Fruit fly (Drosophila melanogaster) whole organism, embryonic: Measurements from ENCODE around the gene Prx4.

Source experiments
- C15 ChIP-seq: fragments of 200-800 bp; sonication (Bioruptor generic); IDR thresholded peaks from 3 replicates; pipeline ENCODE4 v1.3.6; 2022; ENCODE audit warnings: missing biosample characterization, missing genetic modification characterization
- CG10209 ChIP-seq: fragments of 200-800 bp; sonication (Bioruptor generic); optimal IDR thresholded peaks from 3 replicates; lab custom pipeline; 2017; ENCODE audit warnings: missing biosample characterization, mild to moderate bottlenecking, missing genetic modification characterization, missing genetic modification reagents
- CG12942 ChIP-seq: fragments of 200-800 bp; sonication (Bioruptor generic); optimal IDR thresholded peaks from 3 replicates; lab custom pipeline; 2016; ENCODE audit warnings: missing biosample characterization, missing genetic modification characterization
- CG13624 ChIP-seq: fragments of 200-800 bp; sonication (Bioruptor generic); optimal IDR thresholded peaks from 2 replicates; lab custom pipeline; 2016; ENCODE audit warnings: missing biosample characterization, missing genetic modification characterization
- CG14965 ChIP-seq: fragments of 200-800 bp; sonication (Bioruptor generic); optimal IDR thresholded peaks from 2 replicates; lab custom pipeline; 2016; ENCODE audit warnings: missing biosample characterization, missing genetic modification characterization, borderline replicate concordance
- CG15011 ChIP-seq: fragments of 200-800 bp; sonication (Bioruptor generic); optimal IDR thresholded peaks from 3 replicates; lab custom pipeline; 2018; ENCODE audit warnings: missing biosample characterization, mild to moderate bottlenecking, missing genetic modification characterization
- CG17328 ChIP-seq: fragments of 200-800 bp; sonication (Bioruptor generic); IDR thresholded peaks from 2 replicates; pipeline ENCODE4 v1.3.6; 2022; ENCODE audit warnings: missing biosample characterization, missing genetic modification characterization
- CG18262 ChIP-seq: fragments of 200-800 bp; optimal IDR thresholded peaks from 3 replicates; lab custom pipeline; 2019; ENCODE audit warnings: missing biosample characterization, mild to moderate bottlenecking, missing genetic modification characterization, moderate library complexity
- CG2202 ChIP-seq: fragments of 200-800 bp; sonication (Bioruptor generic); optimal IDR thresholded peaks from 2 replicates; lab custom pipeline; 2018; ENCODE audit warnings: missing biosample characterization, mild to moderate bottlenecking, missing genetic modification characterization
- CG34376 ChIP-seq: fragments of 200-800 bp; sonication (Bioruptor generic); optimal IDR thresholded peaks from 2 replicates; lab custom pipeline; 2018; ENCODE audit warnings: missing biosample characterization, mild to moderate bottlenecking, missing genetic modification characterization
- CG4404 ChIP-seq: fragments of 200-800 bp; sonication (Bioruptor generic); IDR thresholded peaks from 2 replicates; pipeline ENCODE4 v1.3.6; 2022; ENCODE audit warnings: missing biosample characterization, missing genetic modification characterization
- CG4617 ChIP-seq: fragments of 200-800 bp; sonication (Bioruptor generic); optimal IDR thresholded peaks from 3 replicates; lab custom pipeline; 2016; ENCODE audit warnings: missing biosample characterization, missing genetic modification characterization, borderline replicate concordance
- Camta ChIP-seq: fragments of 200-800 bp; sonication (Bioruptor generic); optimal IDR thresholded peaks from 2 replicates; lab custom pipeline; 2016; ENCODE audit warnings: missing biosample characterization, missing genetic modification characterization
- CkIIα-i1 ChIP-seq: fragments of 200-800 bp; sonication (Bioruptor generic); IDR thresholded peaks from 2 replicates; pipeline ENCODE4 v1.3.6; 2022; ENCODE audit warnings: missing biosample characterization, missing genetic modification characterization
- E2f2 ChIP-seq: fragments of 200-800 bp; sonication (Bioruptor generic); IDR thresholded peaks from 2 replicates; pipeline ENCODE4 v1.3.6; 2022; ENCODE audit warnings: missing biosample characterization, missing genetic modification characterization
- ERR ChIP-seq: fragments of 200-800 bp; sonication (Bioruptor generic); optimal IDR thresholded peaks from 2 replicates; lab custom pipeline; 2016; ENCODE audit warnings: missing biosample characterization, missing genetic modification characterization
- Fer1 ChIP-seq: fragments of 200-800 bp; sonication (Bioruptor generic); optimal IDR thresholded peaks from 2 replicates; lab custom pipeline; 2017; ENCODE audit warnings: missing biosample characterization, mild to moderate bottlenecking, missing genetic modification characterization
- Gsc ChIP-seq: fragments of 200-800 bp; sonication (Bioruptor generic); IDR thresholded peaks from 2 replicates; pipeline ENCODE4 v1.3.6; 2022; ENCODE audit warnings: missing biosample characterization, missing genetic modification characterization
- HHEX ChIP-seq: fragments of 200-800 bp; sonication (Bioruptor generic); optimal IDR thresholded peaks from 3 replicates; lab custom pipeline; 2017; ENCODE audit warnings: missing biosample characterization, mild to moderate bottlenecking, missing genetic modification characterization, missing genetic modification reagents
- HLH3B ChIP-seq: fragments of 200-800 bp; sonication (Bioruptor generic); IDR thresholded peaks from 2 replicates; pipeline ENCODE4 v1.3.6; 2022; ENCODE audit warnings: missing biosample characterization, missing genetic modification characterization
- HLH4C ChIP-seq: fragments of 200-800 bp; sonication (Bioruptor generic); IDR thresholded peaks from 3 replicates; pipeline ENCODE4 v1.3.6; 2022; ENCODE audit warnings: missing biosample characterization, missing genetic modification characterization; ENCODE audit not compliant: partially characterized antibody
- HmgD ChIP-seq: fragments of 200-800 bp; sonication (Bioruptor generic); optimal IDR thresholded peaks from 3 replicates; lab custom pipeline; 2016; ENCODE audit warnings: missing biosample characterization, missing genetic modification characterization
- NFAT ChIP-seq: fragments of 200-800 bp; sonication (Bioruptor generic); IDR thresholded peaks from 2 replicates; pipeline ENCODE4 v1.3.6; 2022; ENCODE audit warnings: missing biosample characterization, missing genetic modification characterization
- Nf-YC ChIP-seq: fragments of 200-800 bp; optimal IDR thresholded peaks from 3 replicates; lab custom pipeline; 2019; ENCODE audit warnings: missing biosample characterization, mild to moderate bottlenecking, missing genetic modification characterization, moderate library complexity
- NfI ChIP-seq: fragments of 200-800 bp; sonication (Bioruptor generic); optimal IDR thresholded peaks from 3 replicates; lab custom pipeline; 2018; ENCODE audit warnings: missing biosample characterization, mild to moderate bottlenecking, missing genetic modification characterization, moderate library complexity
- Oaz ChIP-seq: fragments of 200-800 bp; sonication (Bioruptor generic); IDR thresholded peaks from 2 replicates; pipeline ENCODE4 v1.3.6; 2022; ENCODE audit warnings: missing biosample characterization, missing genetic modification characterization
- Poxn ChIP-seq: fragments of 200-800 bp; sonication (Bioruptor generic); IDR thresholded peaks from 2 replicates; pipeline ENCODE4 v1.3.6; 2022; ENCODE audit warnings: missing biosample characterization, missing genetic modification characterization
- Sin3A ChIP-seq: fragments of >200 bp; optimal IDR thresholded peaks from 2 replicates; lab custom pipeline; 2018
- Taf1 ChIP-seq: fragments of 200-800 bp; sonication (Bioruptor generic); IDR thresholded peaks from 2 replicates; pipeline ENCODE4 v1.3.6; 2022; ENCODE audit warnings: missing biosample characterization, missing genetic modification characterization
- Tbp ChIP-seq: fragments of >200 bp; optimal IDR thresholded peaks from 2 replicates; lab custom pipeline; 2018; ENCODE audit warnings: missing biosample characterization, missing genetic modification characterization
- Xbp1 ChIP-seq: fragments of 200-800 bp; sonication (Bioruptor generic); optimal IDR thresholded peaks from 3 replicates; lab custom pipeline; 2016; ENCODE audit warnings: missing biosample characterization, mild to moderate bottlenecking, missing genetic modification characterization
- az2 ChIP-seq: fragments of 200-800 bp; sonication (Bioruptor generic); optimal IDR thresholded peaks from 3 replicates; lab custom pipeline; 2016; ENCODE audit warnings: missing biosample characterization, missing genetic modification characterization
- bbx ChIP-seq: fragments of 200-800 bp; sonication (Bioruptor generic); IDR thresholded peaks from 2 replicates; pipeline ENCODE4 v1.3.6; 2022; ENCODE audit warnings: missing biosample characterization, missing genetic modification characterization; ENCODE audit not compliant: partially characterized antibody
- ci ChIP-seq: fragments of 200-800 bp; sonication (Bioruptor generic); IDR thresholded peaks from 3 replicates; pipeline ENCODE4 v1.3.6; 2022; ENCODE audit warnings: missing biosample characterization, missing genetic modification characterization
- hkb ChIP-seq, 2 experiments: fragments of 200-800 bp in 1 of 2; fragments of >200 bp in 1 of 2; sonication (Bioruptor generic) in 1 of 2; IDR thresholded peaks in 1 of 2; optimal IDR thresholded peaks in 1 of 2; 2 replicates each; pipeline versions ENCODE4 v1.3.6 to Lab custom; 2017 to 2022; ENCODE audit warnings: missing biosample characterization in 1 of 2, missing genetic modification characterization in 1 of 2
- jumu ChIP-seq: fragments of 200-800 bp; sonication (Bioruptor generic); optimal IDR thresholded peaks from 3 replicates; lab custom pipeline; 2016; ENCODE audit warnings: missing biosample characterization, missing genetic modification characterization
- kay ChIP-seq: fragments of 200-800 bp; sonication (Bioruptor generic); optimal IDR thresholded peaks from 2 replicates; lab custom pipeline; 2016; ENCODE audit warnings: missing biosample characterization, missing genetic modification characterization
- lbe ChIP-seq: fragments of 200-800 bp; sonication (Bioruptor generic); optimal IDR thresholded peaks from 2 replicates; lab custom pipeline; 2016; ENCODE audit warnings: missing biosample characterization, mild to moderate bottlenecking, missing genetic modification characterization
- lola ChIP-seq, 3 experiments: fragments of >200 bp in 2 of 3; fragments of 200-800 bp in 1 of 3; sonication (Bioruptor generic) in 1 of 3; optimal IDR thresholded peaks; 2 replicates each; lab custom pipeline; 2017 to 2019; ENCODE audit warnings: missing biosample characterization in 3 of 3, missing genetic modification characterization in 3 of 3, mild to moderate bottlenecking in 1 of 3, moderate library complexity in 1 of 3
- mam ChIP-seq: fragments of 200-800 bp; sonication (Bioruptor generic); optimal IDR thresholded peaks from 3 replicates; lab custom pipeline; 2016; ENCODE audit warnings: missing biosample characterization, missing genetic modification characterization
- nau ChIP-seq: fragments of 200-800 bp; sonication (Bioruptor generic); optimal IDR thresholded peaks from 3 replicates; lab custom pipeline; 2017; ENCODE audit warnings: missing biosample characterization, mild to moderate bottlenecking, missing genetic modification characterization, missing genetic modification reagents
- onecut ChIP-seq: fragments of 200-800 bp; sonication (Bioruptor generic); IDR thresholded peaks from 2 replicates; pipeline ENCODE4 v1.3.6; 2022; ENCODE audit warnings: missing biosample characterization, missing genetic modification characterization
- pan ChIP-seq, 4 experiments: fragments of >200 bp in 3 of 4; fragments of 200-800 bp in 1 of 4; sonication (Bioruptor generic) in 1 of 4; optimal IDR thresholded peaks in 3 of 4; IDR thresholded peaks in 1 of 4; 2 replicates each; pipeline versions ENCODE4 v1.3.6 to Lab custom; 2017 to 2022; ENCODE audit warnings: missing biosample characterization in 2 of 4, missing genetic modification characterization in 2 of 4, mixed read lengths in 1 of 4
- phol ChIP-seq: fragments of 200-800 bp; sonication (Bioruptor generic); optimal IDR thresholded peaks from 3 replicates; lab custom pipeline; 2018; ENCODE audit warnings: missing biosample characterization, mild to moderate bottlenecking, missing genetic modification characterization, moderate library complexity
- prd ChIP-seq, 3 experiments: fragments of >200 bp in 2 of 3; fragments of 200-800 bp in 1 of 3; sonication (Bioruptor generic) in 1 of 3; optimal IDR thresholded peaks in 2 of 3; IDR thresholded peaks in 1 of 3; 2 replicates in 2 of 3; 3 replicates in 1 of 3; pipeline versions ENCODE4 v1.3.6 to Lab custom; 2017 to 2022; ENCODE audit warnings: missing biosample characterization in 1 of 3, missing genetic modification characterization in 1 of 3
- pzg ChIP-seq: fragments of 200-800 bp; sonication (Bioruptor generic); optimal IDR thresholded peaks from 3 replicates; lab custom pipeline; 2018; ENCODE audit warnings: missing biosample characterization, mild to moderate bottlenecking, missing genetic modification characterization, moderate library complexity
- sim ChIP-seq: fragments of 200-800 bp; sonication (Bioruptor generic); IDR thresholded peaks from 2 replicates; pipeline ENCODE4 v1.3.6; 2022; ENCODE audit warnings: missing biosample characterization, missing genetic modification characterization
- tup ChIP-seq: fragments of 200-800 bp; sonication (Bioruptor generic); optimal IDR thresholded peaks from 2 replicates; lab custom pipeline; 2016; ENCODE audit warnings: missing biosample characterization, mild to moderate bottlenecking, missing genetic modification characterization, moderate library complexity
- tx ChIP-seq: fragments of 200-800 bp; sonication (Bioruptor generic); optimal IDR thresholded peaks from 2 replicates; lab custom pipeline; 2016; ENCODE audit warnings: missing biosample characterization, missing genetic modification characterization
- zen ChIP-seq: fragments of 200-800 bp; sonication (Bioruptor generic); optimal IDR thresholded peaks from 3 replicates; lab custom pipeline; 2018; ENCODE audit warnings: missing biosample characterization, mild to moderate bottlenecking, missing genetic modification characterization, moderate library complexity

Gene Prx4

dm6 chr3L:3045256-3045743, 3.1 kb downstream of the Prx4 start (continued):
- no peak for TF ChIP-seq CkIIα-i1
- TF ChIP-seq CG4617 (GFP tag; lab: Kevin White, UChicago), result no peak
- TF ChIP-seq Tbp (GFP tag; lab: Kevin White, UChicago), result no peak
- TF ChIP-seq bbx, result no peak
- peak; percentile 10 for TF ChIP-seq HHEX
- peak; percentile 13 for TF ChIP-seq Nf-YC (tag; lab: Kevin White, UChicago)
- TF ChIP-seq lola (GFP tag; optimal IDR thresholded peaks at IDR 0.05; lab: Kevin White, UChicago), result peak in 1 of 3 experiments; percentile 22
- TF ChIP-seq Taf1, result no peak
- TF ChIP-seq az2 (GFP tag; lab: Kevin White, UChicago), result peak; percentile 52
- peak; percentile 34 for TF ChIP-seq Fer1 (GFP tag; lab: Kevin White, UChicago)
- TF ChIP-seq prd (optimal IDR thresholded peaks at IDR 0.05; lab: Kevin White, UChicago), result no peak
- peak; percentile 45; the same call in 2 of the 3 replicates for TF ChIP-seq prd (GFP tag; IDR thresholded peaks at IDR 0.05; lab: Robert Waterston, UW)
- TF ChIP-seq CG2202 (tag; lab: Kevin White, UChicago), result no peak
- TF ChIP-seq tup (GFP tag; lab: Kevin White, UChicago), result no peak
- no peak for TF ChIP-seq jumu (GFP tag; lab: Kevin White, UChicago)
- no peak for TF ChIP-seq mam
- no peak for TF ChIP-seq ERR
- peak; percentile 33; the same call in 1 of the 2 replicates for TF ChIP-seq HLH3B
- TF ChIP-seq sim (GFP tag; lab: Robert Waterston, UW), result no peak
- TF ChIP-seq tx (GFP tag; lab: Kevin White, UChicago), result no peak
- no peak for TF ChIP-seq HLH4C (GFP tag; lab: Robert Waterston, UW)
- no peak for TF ChIP-seq onecut (GFP tag; lab: Robert Waterston, UW)
- no peak for TF ChIP-seq Oaz (GFP tag; lab: Robert Waterston, UW)
- no peak for TF ChIP-seq ci (GFP tag; lab: Robert Waterston, UW)
- no peak for TF ChIP-seq CG4404 (GFP tag; lab: Robert Waterston, UW)
- no peak for TF ChIP-seq kay (GFP tag; lab: Kevin White, UChicago)
- peak; percentile 34 for TF ChIP-seq CG12942 (GFP tag; lab: Kevin White, UChicago)
- TF ChIP-seq CG13624, result no peak
- TF ChIP-seq nau (GFP tag; lab: Kevin White, UChicago), result peak; percentile 12
- TF ChIP-seq zen (tag; lab: Kevin White, UChicago), result no peak
- TF ChIP-seq pzg (GFP tag; lab: Kevin White, UChicago), result no peak
- TF ChIP-seq HmgD (GFP tag; lab: Kevin White, UChicago), result no peak
- TF ChIP-seq Xbp1, result peak; percentile 50
- TF ChIP-seq CG15011 (GFP tag; lab: Kevin White, UChicago), result no peak
- peak; percentile 58 for TF ChIP-seq CG18262 (tag; lab: Kevin White, UChicago)
- no peak for TF ChIP-seq E2f2 (GFP tag; lab: Robert Waterston, UW)
- TF ChIP-seq CG14965 (GFP tag; lab: Kevin White, UChicago), result no peak
- TF ChIP-seq hkb (optimal IDR thresholded peaks at IDR 0.05; lab: Kevin White, UChicago), result no peak
- TF ChIP-seq hkb (GFP tag; IDR thresholded peaks at IDR 0.05; lab: Robert Waterston, UW), result peak; percentile 57; the same call in 1 of the 2 replicates
- peak; percentile 13 for TF ChIP-seq NfI
- no peak for TF ChIP-seq C15 (GFP tag; lab: Robert Waterston, UW)
- TF ChIP-seq Gsc (GFP tag; lab: Robert Waterston, UW), result no peak
- TF ChIP-seq phol (tag; lab: Kevin White, UChicago), result peak; percentile 20
- TF ChIP-seq CG34376 (GFP tag; lab: Kevin White, UChicago), result no peak
- TF ChIP-seq CG17328 (GFP tag; lab: Robert Waterston, UW), result no peak
- TF ChIP-seq Sin3A (lab: Kevin White, UChicago), result no peak
- TF ChIP-seq Poxn (GFP tag; lab: Robert Waterston, UW), result no peak
- TF ChIP-seq Camta (GFP tag; lab: Kevin White, UChicago), result no peak
- no peak for TF ChIP-seq NFAT (GFP tag; lab: Robert Waterston, UW)
- TF ChIP-seq pan (optimal IDR thresholded peaks at IDR 0.05; lab: Kevin White, UChicago), result no peak
- peak in 1 of 2 experiments; percentile 60 for TF ChIP-seq pan (GFP tag; optimal IDR thresholded peaks at IDR 0.05 in 1 of 2, IDR thresholded peaks at IDR 0.05 in 1 of 2)
- TF ChIP-seq lbe, result peak; percentile 80
- peak; percentile 68 for TF ChIP-seq CG10209 (GFP tag; lab: Kevin White, UChicago)
